Fruit fly (Drosophila melanogaster) whole organism, adult: ENCODE measurements around the gene RabX6.

ENCODE experiments used
- CG11617 ChIP-seq: fragments of 200-800 bp; sonication (Bioruptor generic); optimal IDR thresholded peaks from 2 replicates; lab custom pipeline; 2017; ENCODE audit warnings: mild to moderate bottlenecking, missing biosample characterization, missing genetic modification reagents, missing genetic modification characterization
- CG12768 ChIP-seq: fragments of 200-800 bp; sonication (Bioruptor generic); optimal IDR thresholded peaks from 2 replicates; lab custom pipeline; 2017; ENCODE audit warnings: missing biosample characterization, missing genetic modification characterization, mild to moderate bottlenecking, moderate library complexity, missing genetic modification reagents
- CG14711 ChIP-seq: fragments of 200-800 bp; sonication (Bioruptor generic); optimal IDR thresholded peaks from 2 replicates; lab custom pipeline; 2018; ENCODE audit warnings: missing biosample characterization, mild to moderate bottlenecking, missing genetic modification characterization, moderate library complexity
- CG1620 ChIP-seq: fragments of 200-800 bp; sonication (Bioruptor generic); optimal IDR thresholded peaks from 2 replicates; lab custom pipeline; 2016; ENCODE audit warnings: missing biosample characterization, missing genetic modification characterization
- CG33017 ChIP-seq: fragments of 200-800 bp; sonication (Bioruptor generic); optimal IDR thresholded peaks from 2 replicates; lab custom pipeline; 2018; ENCODE audit warnings: missing biosample characterization, mild to moderate bottlenecking, missing genetic modification characterization, moderate library complexity
- CG5204 ChIP-seq: fragments of 200-800 bp; sonication (Bioruptor generic); optimal IDR thresholded peaks from 2 replicates; lab custom pipeline; 2016; ENCODE audit warnings: missing biosample characterization, missing genetic modification characterization
- CG7045 ChIP-seq: fragments of 200-800 bp; sonication (Bioruptor generic); optimal IDR thresholded peaks from 2 replicates; lab custom pipeline; 2017; ENCODE audit warnings: missing biosample characterization, mild to moderate bottlenecking, missing genetic modification characterization
- CG7101 ChIP-seq: fragments of 200-800 bp; sonication (Bioruptor generic); optimal IDR thresholded peaks from 2 replicates; lab custom pipeline; 2018; ENCODE audit warnings: missing biosample characterization, mild to moderate bottlenecking, missing genetic modification characterization, moderate library complexity
- Clk ChIP-seq: fragments of 200-800 bp; sonication (Bioruptor generic); optimal IDR thresholded peaks from 2 replicates; lab custom pipeline; 2017; ENCODE audit warnings: missing biosample characterization, missing genetic modification characterization
- Crg-1 ChIP-seq: fragments of 200-800 bp; sonication (Bioruptor generic); optimal IDR thresholded peaks from 2 replicates; lab custom pipeline; 2016; ENCODE audit warnings: missing biosample characterization, missing genetic modification characterization
- Hr96 ChIP-seq: fragments of 200-800 bp; sonication (Bioruptor generic); optimal IDR thresholded peaks from 2 replicates; lab custom pipeline; 2016; ENCODE audit warnings: missing biosample characterization, missing genetic modification characterization
- Mnt ChIP-seq: fragments of 200-800 bp; sonication (Bioruptor generic); optimal IDR thresholded peaks from 2 replicates; lab custom pipeline; 2016; ENCODE audit warnings: missing biosample characterization, mild to moderate bottlenecking, missing genetic modification characterization
- bab1 ChIP-seq: fragments of 200-800 bp; sonication (Bioruptor generic); optimal IDR thresholded peaks from 3 replicates; lab custom pipeline; 2019; ENCODE audit warnings: missing biosample characterization, mild to moderate bottlenecking, missing genetic modification characterization, moderate library complexity
- cic ChIP-seq: fragments of 200-800 bp; sonication (Bioruptor generic); optimal IDR thresholded peaks from 2 replicates; lab custom pipeline; 2017; ENCODE audit warnings: missing biosample characterization, mild to moderate bottlenecking, missing genetic modification characterization, moderate library complexity
- cnc ChIP-seq, 2 experiments: fragments of >200 bp; optimal IDR thresholded peaks; 2 replicates each; lab custom pipeline; 2017
- kay ChIP-seq: fragments of 200-800 bp; sonication (Bioruptor generic); peaks from one replicate; lab custom pipeline; 2016; ENCODE audit warnings: missing biosample characterization, missing genetic modification characterization, borderline replicate concordance
- ovo ChIP-seq: fragments of 200-800 bp; sonication (Bioruptor generic); optimal IDR thresholded peaks from 2 replicates; lab custom pipeline; 2016; ENCODE audit warnings: missing biosample characterization, missing genetic modification characterization
- pad ChIP-seq: fragments of 200-800 bp; sonication (Bioruptor generic); optimal IDR thresholded peaks from 3 replicates; lab custom pipeline; 2017; ENCODE audit warnings: missing biosample characterization, missing genetic modification characterization, mild to moderate bottlenecking, moderate library complexity, missing genetic modification reagents
- tj ChIP-seq: fragments of 200-800 bp; sonication (Bioruptor generic); optimal IDR thresholded peaks from 3 replicates; lab custom pipeline; 2017; ENCODE audit warnings: missing biosample characterization, mild to moderate bottlenecking, missing genetic modification characterization, moderate library complexity
- toe ChIP-seq: fragments of 200-800 bp; sonication (Bioruptor generic); optimal IDR thresholded peaks from 2 replicates; lab custom pipeline; 2016; ENCODE audit warnings: missing biosample characterization, missing genetic modification characterization

Gene RabX6

DNA sequence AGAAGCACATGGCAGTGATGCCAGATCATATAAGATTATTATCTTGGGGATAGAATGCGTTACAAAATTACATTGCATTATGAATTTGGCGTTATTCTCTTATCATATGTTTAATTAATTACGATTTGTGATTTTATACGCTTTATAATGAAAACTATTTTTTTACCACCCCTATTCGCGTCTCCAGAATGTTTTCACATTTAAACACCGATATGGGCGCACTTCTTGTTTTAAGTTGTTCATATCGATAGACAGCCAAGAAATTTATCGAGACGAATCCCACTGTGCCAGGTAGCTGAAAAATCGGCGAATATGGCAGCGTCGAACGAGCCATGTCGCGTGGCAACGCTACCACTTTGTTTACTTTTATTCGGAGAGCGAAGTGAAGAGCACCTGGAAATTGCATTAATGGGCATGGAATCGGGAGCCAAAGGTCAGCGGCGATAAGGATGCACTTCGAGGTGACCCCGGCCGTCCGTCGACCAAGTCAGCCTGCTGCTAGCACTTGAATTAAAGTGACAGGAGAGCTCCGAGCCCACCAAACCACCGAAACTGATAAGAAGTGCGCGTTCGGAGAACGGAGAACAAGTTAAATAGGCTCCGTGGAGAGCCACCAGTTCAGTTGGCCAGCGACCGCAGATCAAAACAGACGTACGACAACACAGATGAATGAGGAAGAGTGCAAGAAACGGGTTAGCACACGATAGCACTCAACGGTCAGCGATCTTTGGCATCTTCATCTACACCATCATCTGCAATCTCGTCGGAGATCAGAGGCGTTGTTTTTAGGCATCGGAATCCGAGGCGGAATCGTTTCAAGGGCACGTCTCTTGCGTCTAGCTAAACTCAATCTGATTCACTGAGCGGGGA, 41.9 kb upstream of the RabX6 start, which contains the start of gene Gale:
Gale (plus strand) TSS at position 401 of the 870 bp plus-strand sequence.
- no peak for TF ChIP-seq CG11617 (GFP tag; lab: Kevin White, UChicago)
- peak; percentile 60 for TF ChIP-seq cic (GFP tag; lab: Kevin White, UChicago)
- TF ChIP-seq toe (GFP tag; lab: Kevin White, UChicago) = peak; percentile 66
- TF ChIP-seq Mnt = peak; percentile 66
- TF ChIP-seq CG33017 (tag; lab: Kevin White, UChicago) = peak; percentile 23
- TF ChIP-seq cnc (optimal IDR thresholded peaks at IDR 0.05; lab: Kevin White, UChicago) = no peak
- TF ChIP-seq CG1620 (GFP tag; lab: Kevin White, UChicago) = no peak
- TF ChIP-seq Clk (GFP tag; lab: Kevin White, UChicago) = no peak
- no peak for TF ChIP-seq Crg-1 (GFP tag; lab: Kevin White, UChicago)
- TF ChIP-seq kay = no peak
- peak; percentile 34 for TF ChIP-seq CG12768

DNA sequence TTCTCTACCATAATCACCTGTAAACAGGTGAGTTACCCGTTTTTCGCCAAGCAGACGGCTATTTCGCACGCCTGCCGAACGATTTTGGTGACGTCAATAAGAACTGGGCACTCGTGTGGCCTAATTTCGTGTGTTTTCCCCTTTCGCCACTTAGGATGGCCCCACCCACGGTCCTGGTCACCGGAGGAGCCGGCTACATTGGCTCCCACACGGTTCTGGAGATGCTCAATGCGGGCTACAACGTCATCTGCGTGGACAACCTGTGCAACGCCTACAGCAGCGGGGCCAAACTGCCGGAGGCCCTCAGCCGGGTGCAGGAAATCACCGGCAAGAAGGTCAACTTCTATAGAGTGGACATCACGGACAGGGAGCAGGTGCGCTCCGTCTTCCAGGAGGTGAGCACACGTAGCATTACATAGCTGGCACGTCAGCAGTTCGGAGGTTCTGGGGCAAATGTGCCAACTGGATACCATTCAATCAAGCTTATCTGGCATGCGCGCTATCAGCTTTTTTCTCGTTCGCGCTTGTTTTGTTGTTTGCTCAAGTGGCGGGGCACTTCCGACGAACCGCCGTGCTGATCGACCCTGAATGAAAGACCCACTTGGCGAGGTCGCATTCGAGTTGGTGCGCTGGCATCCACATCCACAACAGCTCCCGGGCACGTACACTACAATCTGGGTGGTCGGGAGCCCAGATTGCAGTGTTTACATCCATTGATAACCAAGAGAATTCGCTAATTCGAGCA, 41.1 kb upstream of the RabX6 start:
- no peak for TF ChIP-seq tj
- no peak for TF ChIP-seq kay
- TF ChIP-seq CG7045 (GFP tag; lab: Kevin White, UChicago) = no peak
- TF ChIP-seq CG14711 (tag; lab: Kevin White, UChicago) = no peak
- no peak for TF ChIP-seq Hr96
- TF ChIP-seq bab1 (GFP tag; lab: Kevin White, UChicago) = no peak
- TF ChIP-seq Crg-1 (GFP tag; lab: Kevin White, UChicago) = no peak
- TF ChIP-seq CG11617 (GFP tag; lab: Kevin White, UChicago) = no peak
- no peak for TF ChIP-seq Mnt
- TF ChIP-seq cnc (optimal IDR thresholded peaks at IDR 0.05; lab: Kevin White, UChicago) = no peak
- TF ChIP-seq CG5204 = no peak

DNA sequence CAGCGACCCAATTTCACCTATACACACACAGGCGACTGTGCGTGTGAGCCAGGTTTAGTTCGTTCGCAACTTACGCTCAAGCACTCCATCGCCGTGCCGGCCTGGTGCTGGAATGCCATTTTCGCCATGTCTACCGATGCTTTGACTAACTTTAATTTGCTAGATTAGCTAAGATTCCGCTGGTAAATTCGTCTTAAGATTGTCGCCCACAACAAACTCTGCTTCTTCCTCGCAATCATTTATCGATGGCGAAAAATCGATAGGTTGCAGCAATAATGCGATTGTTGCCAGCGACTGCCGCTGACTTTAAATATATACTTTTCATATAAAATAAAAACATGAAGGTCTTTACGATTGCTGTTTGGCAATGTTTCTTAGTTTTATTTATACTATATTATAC, 37.7 kb upstream of the RabX6 start, which contains the start of gene CG3402:
CG3402 (minus strand) TSS at position 245 of the 400 bp plus-strand sequence.
- peak; percentile 3 for TF ChIP-seq Mnt
- TF ChIP-seq CG7045 (GFP tag; lab: Kevin White, UChicago) = no peak
- TF ChIP-seq bab1 (GFP tag; lab: Kevin White, UChicago) = peak; percentile 60

DNA sequence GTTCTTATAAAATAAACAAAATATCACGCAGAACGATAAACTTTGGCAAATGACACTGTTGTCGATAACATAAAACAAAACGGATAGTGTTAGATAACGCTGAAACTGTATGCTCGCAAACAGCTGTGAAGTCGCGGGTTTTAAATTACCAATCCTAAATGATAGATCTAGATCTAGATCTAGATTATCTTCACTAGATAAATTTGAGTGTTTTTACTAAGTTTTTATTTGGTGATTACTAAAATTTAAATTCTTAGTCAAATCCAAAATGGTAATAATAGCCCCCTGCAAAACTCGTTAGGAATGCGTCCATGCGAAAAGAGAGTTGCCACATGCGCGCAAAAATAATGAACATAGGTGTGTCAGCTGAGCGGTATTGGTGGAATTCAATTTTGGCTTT, 36.3 kb upstream of the RabX6 start, which contains the start of the genes MED30 and Rev1:
MED30 (minus strand) TSS at position 71 of the 400 bp plus-strand sequence.
Rev1 (plus strand) TSS at position 345 of the 400 bp plus-strand sequence.
- TF ChIP-seq pad (GFP tag; lab: Kevin White, UChicago) (peak; percentile 82), toe (GFP tag; lab: Kevin White, UChicago) (peak; percentile 97), cnc (optimal IDR thresholded peaks at IDR 0.05; lab: Kevin White, UChicago) (no peak), CG12768 (peak; percentile 93), CG1620 (GFP tag; lab: Kevin White, UChicago) (peak; percentile 96), CG14711 (tag; lab: Kevin White, UChicago) (peak; percentile 94), bab1 (GFP tag; lab: Kevin White, UChicago) (peak; percentile 96), Mnt (peak; percentile 92), CG5204 (peak; percentile 96), Hr96 (peak; percentile 94), CG11617 (GFP tag; lab: Kevin White, UChicago) (peak; percentile 91), Clk (GFP tag; lab: Kevin White, UChicago) (peak; percentile 89), tj (peak; percentile 78), cic (GFP tag; lab: Kevin White, UChicago) (peak; percentile 74), Crg-1 (GFP tag; lab: Kevin White, UChicago) (peak; percentile 94), kay (no peak), CG33017 (tag; lab: Kevin White, UChicago) (peak; percentile 91), ovo (GFP tag; lab: Kevin White, UChicago) (peak; percentile 77), CG7101 (tag; lab: Kevin White, UChicago) (peak; percentile 94), CG7045 (GFP tag; lab: Kevin White, UChicago) (peak; percentile 92)

DNA sequence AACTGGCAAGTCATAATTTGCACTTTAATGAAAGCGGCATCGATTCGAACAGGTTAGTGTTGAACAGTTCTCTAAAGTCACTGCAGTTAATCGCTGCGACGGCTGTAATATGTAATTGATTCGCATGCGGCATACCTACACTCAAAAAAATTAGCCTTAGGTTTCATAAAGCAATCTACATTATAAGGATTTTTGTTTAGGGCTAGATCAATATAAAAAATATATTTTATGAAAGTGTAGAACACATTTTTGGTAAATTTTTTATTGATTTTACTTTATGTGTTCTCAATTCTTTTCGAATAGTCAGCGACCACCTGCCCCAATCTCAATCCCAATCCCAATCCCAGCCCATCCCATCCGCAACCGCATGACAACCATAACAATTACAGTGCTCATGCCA, 32.0 kb upstream of the RabX6 start:
- TF ChIP-seq CG7045 (GFP tag; lab: Kevin White, UChicago) (no peak), tj (no peak), cic (GFP tag; lab: Kevin White, UChicago) (no peak), CG12768 (no peak), CG5204 (no peak), CG33017 (tag; lab: Kevin White, UChicago) (no peak), bab1 (GFP tag; lab: Kevin White, UChicago) (no peak), pad (GFP tag; lab: Kevin White, UChicago) (no peak), Crg-1 (GFP tag; lab: Kevin White, UChicago) (no peak), Mnt (no peak), CG7101 (tag; lab: Kevin White, UChicago) (no peak), Hr96 (no peak), toe (GFP tag; lab: Kevin White, UChicago) (no peak)
